Fruit fly (Drosophila melanogaster) whole organism, wandering third instar larva: Measurements from ENCODE around the gene asf1.

ENCODE experiments used
- Abd-B ChIP-seq: fragments of >200 bp; optimal IDR thresholded peaks from 2 replicates; lab custom pipeline; 2017; ENCODE audit warnings: missing biosample characterization, missing genetic modification characterization
- CG32264 ChIP-seq: fragments of 200-800 bp; sonication (Bioruptor generic); optimal IDR thresholded peaks from 2 replicates; lab custom pipeline; 2016; ENCODE audit warnings: missing biosample characterization, missing genetic modification characterization
- CG9705 ChIP-seq: fragments of 200-800 bp; sonication (Bioruptor generic); optimal IDR thresholded peaks from 2 replicates; lab custom pipeline; 2018; ENCODE audit warnings: missing biosample characterization, mild to moderate bottlenecking, missing genetic modification characterization
- CrebA ChIP-seq: fragments of 200-800 bp; sonication (Bioruptor generic); optimal IDR thresholded peaks from 2 replicates; lab custom pipeline; 2016; ENCODE audit warnings: missing biosample characterization, mild to moderate bottlenecking, missing genetic modification characterization, borderline replicate concordance
- Dif ChIP-seq: fragments of 200-275, 200-300 bp; sonication (Bioruptor generic); optimal IDR thresholded peaks from 2 replicates; lab custom pipeline; 2018; ENCODE audit warnings: missing biosample characterization, missing genetic modification characterization; ENCODE audit not compliant: partially characterized antibody
- GATAd ChIP-seq: sonication (Bioruptor generic); optimal IDR thresholded peaks from 2 replicates; lab custom pipeline; 2016; ENCODE audit warnings: missing biosample characterization, missing genetic modification characterization
- HLH106 ChIP-seq: fragments of 200-800 bp; optimal IDR thresholded peaks from 3 replicates; lab custom pipeline; 2019; ENCODE audit warnings: missing biosample characterization, mild to moderate bottlenecking, missing genetic modification characterization, moderate library complexity
- Hnf4 ChIP-seq: fragments of 200-800 bp; sonication (Bioruptor generic); optimal IDR thresholded peaks from 2 replicates; lab custom pipeline; 2016; ENCODE audit warnings: missing biosample characterization, mild to moderate bottlenecking, missing genetic modification characterization
- Hr78 ChIP-seq: fragments of >200 bp; optimal IDR thresholded peaks from 2 replicates; lab custom pipeline; 2017; ENCODE audit warnings: missing biosample characterization, missing genetic modification characterization
- Hr83 ChIP-seq: fragments of 200-300 bp; sonication (Bioruptor generic); optimal IDR thresholded peaks from 2 replicates; lab custom pipeline; 2016; ENCODE audit warnings: missing biosample characterization, mild to moderate bottlenecking, missing genetic modification characterization, moderate library complexity; ENCODE audit not compliant: poor library complexity, severe bottlenecking
- Jra ChIP-seq: sonication (Bioruptor generic); optimal IDR thresholded peaks from 2 replicates; lab custom pipeline; 2016; ENCODE audit warnings: missing biosample characterization, missing genetic modification characterization
- Mio ChIP-seq: sonication (Bioruptor generic); optimal IDR thresholded peaks from 2 replicates; lab custom pipeline; 2016; ENCODE audit warnings: missing biosample characterization, missing genetic modification characterization
- Myc ChIP-seq: fragments of >200 bp; optimal IDR thresholded peaks from 2 replicates; lab custom pipeline; 2017
- N ChIP-seq: fragments of >200 bp; optimal IDR thresholded peaks from 2 replicates; lab custom pipeline; 2018; ENCODE audit warnings: missing biosample characterization, missing external identifiers, missing genetic modification characterization
- OdsH ChIP-seq: fragments of 200-800 bp; sonication (Bioruptor generic); optimal IDR thresholded peaks from 2 replicates; lab custom pipeline; 2016; ENCODE audit warnings: missing biosample characterization, mild to moderate bottlenecking, missing genetic modification characterization
- Rel ChIP-seq, 2 experiments: fragments of 200-800 bp; sonication (Bioruptor generic) in 1 of 2; optimal IDR thresholded peaks; 2 replicates in 1 of 2; 3 replicates in 1 of 2; lab custom pipeline; 2016 to 2019; ENCODE audit warnings: mild to moderate bottlenecking in 2 of 2, missing biosample characterization in 2 of 2, missing genetic modification characterization in 2 of 2, moderate library complexity in 1 of 2
- Sp1 ChIP-seq: fragments of 200-800 bp; sonication (Bioruptor generic); optimal IDR thresholded peaks from 3 replicates; lab custom pipeline; 2019; ENCODE audit warnings: missing biosample characterization, mild to moderate bottlenecking, missing genetic modification characterization, moderate library complexity
- Vsx2 ChIP-seq: fragments of 200-300, 225-300 bp; sonication (Bioruptor generic); optimal IDR thresholded peaks from 2 replicates; lab custom pipeline; 2018; ENCODE audit warnings: missing biosample characterization, missing genetic modification characterization; ENCODE audit not compliant: partially characterized antibody
- br ChIP-seq: fragments of 200-800 bp; sonication (Bioruptor generic); optimal IDR thresholded peaks from 2 replicates; lab custom pipeline; 2016; ENCODE audit warnings: missing biosample characterization, missing genetic modification characterization
- brk ChIP-seq: fragments of 200-800 bp; sonication (Bioruptor generic); optimal IDR thresholded peaks from 2 replicates; lab custom pipeline; 2016; ENCODE audit warnings: missing biosample characterization, mild to moderate bottlenecking, missing genetic modification characterization
- dl ChIP-seq, 2 experiments: fragments of 175-275, 200-275 bp in 1 of 2; fragments of 200-275 bp in 1 of 2; sonication (Bioruptor generic); optimal IDR thresholded peaks; lab custom pipeline; 2018; ENCODE audit warnings: mild to moderate bottlenecking in 2 of 2, missing biosample characterization in 2 of 2, missing genetic modification characterization in 2 of 2, moderate library complexity in 2 of 2; ENCODE audit not compliant: partially characterized antibody in 2 of 2, insufficient read depth in 1 of 2
- dmrt93B ChIP-seq: fragments of 200-800 bp; sonication (Bioruptor generic); optimal IDR thresholded peaks from 2 replicates; lab custom pipeline; 2018; ENCODE audit warnings: missing biosample characterization, mild to moderate bottlenecking, missing genetic modification characterization
- dsf ChIP-seq: sonication (Bioruptor generic); optimal IDR thresholded peaks from 2 replicates; lab custom pipeline; 2016; ENCODE audit warnings: missing biosample characterization, missing genetic modification characterization, borderline replicate concordance
- ey ChIP-seq: fragments of 200-800 bp; sonication (Bioruptor generic); optimal IDR thresholded peaks from 2 replicates; lab custom pipeline; 2016; ENCODE audit warnings: missing biosample characterization, missing genetic modification characterization
- foxo ChIP-seq, 2 experiments: fragments of 200-800 bp; sonication (Bioruptor generic); optimal IDR thresholded peaks; 2 replicates in 1 of 2; 3 replicates in 1 of 2; lab custom pipeline; 2016 to 2017; ENCODE audit warnings: missing biosample characterization in 2 of 2, missing genetic modification characterization in 2 of 2
- fru ChIP-seq: fragments of 200-800 bp; sonication (Bioruptor generic); optimal IDR thresholded peaks from 3 replicates; lab custom pipeline; 2016; ENCODE audit warnings: missing biosample characterization, mild to moderate bottlenecking, missing genetic modification characterization
- h ChIP-seq: fragments of 200-800 bp; sonication (Bioruptor generic); optimal IDR thresholded peaks from 3 replicates; lab custom pipeline; 2016; ENCODE audit warnings: missing biosample characterization, mild to moderate bottlenecking, missing genetic modification characterization
- jim ChIP-seq: fragments of 175-275, 200-325 bp; sonication (Bioruptor generic); optimal IDR thresholded peaks from 2 replicates; lab custom pipeline; 2016; ENCODE audit warnings: missing biosample characterization, mild to moderate bottlenecking, missing genetic modification characterization
- lola ChIP-seq: fragments of >200 bp; optimal IDR thresholded peaks from 2 replicates; lab custom pipeline; 2017; ENCODE audit warnings: missing biosample characterization, missing genetic modification characterization
- pan ChIP-seq: fragments of >200 bp; optimal IDR thresholded peaks from 2 replicates; lab custom pipeline; 2017
- psq ChIP-seq: fragments of 200-800 bp; sonication (Bioruptor generic); optimal IDR thresholded peaks from 3 replicates; lab custom pipeline; 2017; ENCODE audit warnings: missing biosample characterization, mild to moderate bottlenecking, missing genetic modification characterization, moderate library complexity
- rgr ChIP-seq: fragments of 200-800 bp; sonication (Bioruptor generic); optimal IDR thresholded peaks from 3 replicates; lab custom pipeline; 2016; ENCODE audit warnings: missing biosample characterization, mild to moderate bottlenecking, missing genetic modification characterization
- sage ChIP-seq: fragments of 200-800 bp; sonication (Bioruptor generic); optimal IDR thresholded peaks from 2 replicates; lab custom pipeline; 2016; ENCODE audit warnings: missing biosample characterization, mild to moderate bottlenecking, missing genetic modification characterization
- sv ChIP-seq: fragments of 200-800 bp; sonication (Bioruptor generic); optimal IDR thresholded peaks from 3 replicates; lab custom pipeline; 2016; ENCODE audit warnings: missing biosample characterization, missing genetic modification characterization
- tai ChIP-seq: sonication (Bioruptor generic); optimal IDR thresholded peaks from 2 replicates; lab custom pipeline; 2016; ENCODE audit warnings: missing biosample characterization, missing genetic modification characterization
- usp ChIP-seq: fragments of >200 bp; optimal IDR thresholded peaks from 2 replicates; lab custom pipeline; 2017; ENCODE audit warnings: missing biosample characterization, missing genetic modification characterization

The asf1 gene

DNA sequence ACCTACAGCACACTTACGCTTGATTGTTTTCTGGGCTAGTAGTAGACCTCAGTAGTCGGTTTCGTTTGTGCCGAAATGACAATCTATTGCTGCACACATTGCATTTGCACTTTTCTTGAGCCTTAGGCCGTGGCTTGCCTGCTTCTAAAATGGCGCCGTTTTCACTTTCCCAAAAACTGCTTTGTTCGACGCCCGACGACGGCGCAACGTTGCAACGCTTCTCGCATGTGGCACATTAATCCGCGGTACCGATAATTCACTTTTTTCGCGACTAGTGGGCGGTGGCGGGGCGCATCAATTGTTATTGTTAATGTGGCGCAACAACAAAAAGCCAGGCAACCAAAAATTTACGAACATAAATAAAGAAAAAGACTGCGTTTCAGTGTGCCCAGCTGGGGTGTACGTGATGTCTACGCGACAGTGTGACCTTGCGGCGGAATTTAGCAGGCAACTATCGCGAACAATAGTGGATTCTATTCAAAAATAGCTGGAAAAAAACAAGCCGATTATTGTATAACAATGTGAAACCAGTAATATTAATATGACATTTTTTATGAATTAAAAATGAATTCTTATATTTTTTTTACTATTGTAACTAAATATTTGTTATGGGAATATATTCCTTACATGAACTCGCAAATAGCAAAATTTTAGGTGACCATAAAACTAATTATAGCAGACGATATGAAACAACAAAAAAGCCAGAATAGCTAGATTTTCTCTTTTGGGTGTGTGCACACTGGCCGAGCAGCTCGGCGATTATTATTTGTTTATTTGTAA is 20.1 kb upstream of the asf1 start, which contains the start of the genes ash1 and Taf6:
Gene ash1, minus strand, starts transcription at position 387 of the 780 bp plus-strand sequence.
Gene Taf6, plus strand, starts transcription at position 720 of the 780 bp plus-strand sequence.
- TF ChIP-seq Rel (GFP tag; optimal IDR thresholded peaks at IDR 0.05; lab: Kevin White, UChicago) (no peak), Rel (tag; optimal IDR thresholded peaks at IDR 0.05; lab: Kevin White, UChicago) (peak; percentile 45), rgr (no peak), Myc (lab: Kevin White, UChicago) (peak; percentile 88)

DNA sequence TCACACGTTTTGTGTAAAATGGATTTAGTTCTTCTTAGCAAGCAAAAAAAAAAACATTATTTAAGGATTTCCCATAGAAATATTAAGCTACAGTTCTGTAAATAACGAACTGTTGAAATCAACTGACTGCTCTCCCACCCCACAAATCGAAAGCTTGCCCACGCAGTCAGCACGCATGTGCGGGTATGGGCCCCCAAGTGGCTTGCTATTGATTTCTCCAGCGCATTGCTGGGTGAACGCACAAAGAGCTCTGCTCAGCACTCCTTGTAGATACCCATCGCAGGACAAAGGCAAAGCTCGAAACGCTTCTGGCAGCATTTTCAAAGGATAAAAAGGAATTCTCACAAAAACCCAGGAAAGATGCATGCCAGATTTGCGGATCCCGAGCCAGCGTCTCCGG is 17.3 kb upstream of the asf1 start, which contains the start of gene CG9368:
Gene CG9368, plus strand, starts transcription at position 221 of the 400 bp plus-strand sequence.
- TF ChIP-seq rgr, result no peak
- TF ChIP-seq Myc (lab: Kevin White, UChicago), result no peak
- TF ChIP-seq CG9705 (GFP tag; lab: Kevin White, UChicago), result no peak
- TF ChIP-seq Abd-B, result no peak
- no peak for TF ChIP-seq usp (GFP tag; lab: Kevin White, UChicago)
- no peak for TF ChIP-seq Mio (GFP tag; lab: Kevin White, UChicago)
- no peak for TF ChIP-seq Vsx2 (GFP tag; lab: Kevin White, UChicago)
- TF ChIP-seq Jra (GFP tag; lab: Kevin White, UChicago), result no peak
- no peak for TF ChIP-seq h (GFP tag; lab: Kevin White, UChicago)
- no peak for TF ChIP-seq dl (GFP tag; optimal IDR thresholded peaks at IDR 0.05; lab: Kevin White, UChicago; ENCODE audit: insufficient read depth in 1 of 2, partially characterized antibody in 2 of 2)
- TF ChIP-seq foxo (GFP tag; optimal IDR thresholded peaks at IDR 0.05; lab: Kevin White, UChicago), result no peak
- TF ChIP-seq ey (GFP tag; lab: Kevin White, UChicago), result no peak
- no peak for TF ChIP-seq Sp1 (GFP tag; lab: Kevin White, UChicago)
- no peak for TF ChIP-seq CG32264 (GFP tag; lab: Kevin White, UChicago)
- no peak for TF ChIP-seq pan
- no peak for TF ChIP-seq sv (GFP tag; lab: Kevin White, UChicago)
- no peak for TF ChIP-seq fru (GFP tag; lab: Kevin White, UChicago)

DNA sequence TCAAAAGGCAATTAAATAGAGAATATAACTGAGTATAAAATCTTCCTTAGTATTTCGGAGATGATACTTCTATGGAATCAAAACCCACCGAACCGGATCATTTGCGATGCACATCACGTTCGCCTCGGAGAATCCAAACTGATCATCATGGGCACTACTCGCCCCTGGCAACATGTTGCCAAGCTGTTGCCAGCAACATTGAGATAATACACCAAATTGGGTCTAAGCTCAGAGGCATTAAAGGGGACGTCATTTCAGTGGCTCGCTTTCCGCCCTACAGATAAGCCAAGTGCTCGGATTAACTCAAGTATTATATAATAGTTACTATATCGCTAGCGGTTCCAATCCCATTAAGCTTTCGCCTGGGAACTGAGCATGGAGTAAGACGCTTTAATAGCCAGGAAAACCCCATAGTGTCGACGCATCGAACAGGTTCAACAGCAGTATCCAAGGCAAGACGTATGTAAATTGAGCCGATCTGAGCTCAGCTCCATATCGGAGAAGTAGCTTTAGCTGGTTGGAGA is 12.7 kb upstream of the asf1 start, which contains the start of the genes lush and CG9372:
Gene lush, minus strand, starts transcription at position 117 of the 524 bp plus-strand sequence.
Gene CG9372, plus strand, starts transcription at position 235 of the 524 bp plus-strand sequence.
- no peak for TF ChIP-seq dmrt93B
- TF ChIP-seq pan, result no peak
- no peak for TF ChIP-seq Myc (lab: Kevin White, UChicago)
- no peak for TF ChIP-seq Hr78 (GFP tag; lab: Kevin White, UChicago)
- TF ChIP-seq CG32264 (GFP tag; lab: Kevin White, UChicago), result no peak
- TF ChIP-seq Sp1 (GFP tag; lab: Kevin White, UChicago), result no peak
- no peak for TF ChIP-seq foxo (GFP tag; optimal IDR thresholded peaks at IDR 0.05; lab: Kevin White, UChicago)
- no peak for TF ChIP-seq Dif (GFP tag; lab: Kevin White, UChicago)
- no peak for TF ChIP-seq br
- TF ChIP-seq jim (GFP tag; lab: Kevin White, UChicago), result no peak
- no peak for TF ChIP-seq Vsx2 (GFP tag; lab: Kevin White, UChicago)

DNA sequence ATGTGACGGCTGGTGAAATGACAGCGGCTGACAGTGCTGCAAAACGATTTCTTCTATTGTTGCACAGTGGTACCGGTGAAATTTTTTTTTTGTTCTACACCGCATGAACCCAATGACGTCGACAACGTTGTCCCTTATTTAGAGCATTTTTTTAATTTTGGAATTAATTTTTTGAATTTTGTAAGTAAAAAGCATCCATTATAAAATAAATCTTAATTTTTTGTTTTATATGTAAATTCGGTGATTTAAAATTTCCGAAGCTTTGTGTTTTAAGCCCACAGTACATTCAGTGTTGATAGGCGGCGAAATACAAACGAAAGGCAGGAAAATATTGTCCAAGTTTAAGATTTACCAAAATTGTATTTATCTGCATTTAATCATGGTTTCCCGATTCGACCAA is 6.5 kb upstream of the asf1 start, which contains the start of the genes Lon and PIG-F:
Gene Lon, minus strand, starts transcription at position 28 of the 400 bp plus-strand sequence.
Gene PIG-F, plus strand, starts transcription at position 284 of the 400 bp plus-strand sequence.
- TF ChIP-seq tai (GFP tag; lab: Kevin White, UChicago), result no peak
- TF ChIP-seq HLH106, result peak; percentile 99
- TF ChIP-seq brk (GFP tag; lab: Kevin White, UChicago), result no peak
- peak; percentile 98 for TF ChIP-seq sage (GFP tag; lab: Kevin White, UChicago)
- TF ChIP-seq jim (GFP tag; lab: Kevin White, UChicago), result peak; percentile 76
- TF ChIP-seq lola (GFP tag; lab: Kevin White, UChicago), result no peak
- TF ChIP-seq CrebA (GFP tag; lab: Kevin White, UChicago), result no peak
- TF ChIP-seq CG9705 (GFP tag; lab: Kevin White, UChicago), result peak; percentile 99
- TF ChIP-seq Hr78 (GFP tag; lab: Kevin White, UChicago), result no peak
- peak; percentile 95 for TF ChIP-seq Hr83 (GFP tag; lab: Kevin White, UChicago)
- TF ChIP-seq dmrt93B, result peak; percentile 99
- no peak for TF ChIP-seq Vsx2 (GFP tag; lab: Kevin White, UChicago)
- TF ChIP-seq dl (GFP tag; optimal IDR thresholded peaks at IDR 0.05; lab: Kevin White, UChicago; ENCODE audit: insufficient read depth in 1 of 2, partially characterized antibody in 2 of 2), result no peak
- no peak for TF ChIP-seq usp (GFP tag; lab: Kevin White, UChicago)
- peak; percentile 96 for TF ChIP-seq dsf
- TF ChIP-seq Hnf4 (GFP tag; lab: Kevin White, UChicago), result peak; percentile 98
- TF ChIP-seq Abd-B, result no peak
- TF ChIP-seq Mio (GFP tag; lab: Kevin White, UChicago), result peak; percentile 90
- peak; percentile 42 for TF ChIP-seq Myc (lab: Kevin White, UChicago)
- peak; percentile 99 for TF ChIP-seq OdsH (GFP tag; lab: Kevin White, UChicago)
- TF ChIP-seq Jra (GFP tag; lab: Kevin White, UChicago), result peak; percentile 98
- no peak for TF ChIP-seq N (GFP tag; lab: Kevin White, UChicago)
- TF ChIP-seq ey (GFP tag; lab: Kevin White, UChicago), result peak; percentile 98
- TF ChIP-seq Dif (GFP tag; lab: Kevin White, UChicago), result no peak
- TF ChIP-seq fru (GFP tag; lab: Kevin White, UChicago), result peak; percentile 99
- TF ChIP-seq Rel (GFP tag; optimal IDR thresholded peaks at IDR 0.05; lab: Kevin White, UChicago), result peak; percentile 92
- peak; percentile 90 for TF ChIP-seq Rel (tag; optimal IDR thresholded peaks at IDR 0.05; lab: Kevin White, UChicago)
- no peak for TF ChIP-seq pan
- peak; percentile 99 for TF ChIP-seq sv (GFP tag; lab: Kevin White, UChicago)
- peak; percentile 99 for TF ChIP-seq Sp1 (GFP tag; lab: Kevin White, UChicago)
- TF ChIP-seq GATAd (GFP tag; lab: Kevin White, UChicago), result peak; percentile 95
- TF ChIP-seq foxo (GFP tag; optimal IDR thresholded peaks at IDR 0.05; lab: Kevin White, UChicago), result peak; percentile 91 to 99
- peak; percentile 97 for TF ChIP-seq psq (GFP tag; lab: Kevin White, UChicago)
